Worm (Caenorhabditis elegans) whole organism, young adult: ENCODE results near the gene rps-24.

Experiments used
- B0336.3 ChIP-seq: fragments of 200-800 bp; sonication (Bioruptor generic); IDR thresholded peaks from 2 replicates; pipeline ENCODE4 v1.3.6; 2022; ENCODE audit warnings: missing genetic modification characterization, missing compliant biosample characterization
- F33H1.4 ChIP-seq: fragments of 200-800 bp; sonication (Bioruptor generic); IDR thresholded peaks from 2 replicates; pipeline ENCODE4 v1.3.6; 2022; ENCODE audit warnings: missing genetic modification reagents, missing genetic modification characterization, missing compliant biosample characterization
- F37B4.10 ChIP-seq: fragments of 200-800 bp; sonication (Bioruptor generic); IDR thresholded peaks from 2 replicates; pipeline ENCODE4 v1.3.6; 2022; ENCODE audit warnings: missing genetic modification characterization, missing compliant biosample characterization
- F39B2.1 ChIP-seq: fragments of 200-800 bp; sonication (Bioruptor generic); IDR thresholded peaks from 2 replicates; pipeline ENCODE4 v1.3.6; 2022; ENCODE audit warnings: missing genetic modification reagents, missing genetic modification characterization, missing compliant biosample characterization
- F57A8.1 ChIP-seq: fragments of 200-800 bp; sonication (Bioruptor generic); optimal IDR thresholded peaks from 2 replicates; lab custom pipeline; 2018; ENCODE audit warnings: mild to moderate bottlenecking, missing genetic modification characterization, moderate library complexity, missing compliant biosample characterization
- K12H6.12 ChIP-seq: fragments of 200-800 bp; sonication (Bioruptor generic); optimal IDR thresholded peaks from 2 replicates; lab custom pipeline; 2018; ENCODE audit warnings: mild to moderate bottlenecking, missing genetic modification characterization, missing compliant biosample characterization
- T26A5.8 ChIP-seq: sonication (generic microtip); optimal IDR thresholded peaks from 2 replicates; lab custom pipeline; 2016; ENCODE audit warnings: missing genetic modification characterization, missing compliant biosample characterization
- Y95B8A.8 ChIP-seq: fragments of 200-800 bp; sonication (Bioruptor generic); IDR thresholded peaks from 2 replicates; pipeline ENCODE4 v1.3.6; 2022; ENCODE audit warnings: missing genetic modification reagents, missing genetic modification characterization, missing compliant biosample characterization
- ZK185.1 ChIP-seq: sonication (generic microtip); optimal IDR thresholded peaks from 2 replicates; lab custom pipeline; 2016; ENCODE audit warnings: mild to moderate bottlenecking, missing genetic modification characterization, missing compliant biosample characterization; ENCODE audit not compliant: poor library complexity, severe bottlenecking
- akir-1 ChIP-seq: fragments of 200-800 bp; sonication (Bioruptor generic); optimal IDR thresholded peaks from 2 replicates; lab custom pipeline; 2018; ENCODE audit warnings: mild to moderate bottlenecking, missing genetic modification characterization, moderate library complexity, missing compliant biosample characterization
- aptf-2 ChIP-seq: fragments of 200-800 bp; sonication (Bioruptor generic); conservative IDR thresholded peaks from 2 replicates; pipeline ENCODE4 v1.3.6; 2022; ENCODE audit warnings: missing genetic modification reagents, missing genetic modification characterization, missing compliant biosample characterization
- attf-3 ChIP-seq: fragments of 200-800 bp; sonication (Bioruptor generic); conservative IDR thresholded peaks from 2 replicates; pipeline ENCODE4 v1.3.6; 2022; ENCODE audit warnings: missing genetic modification reagents, missing genetic modification characterization, missing compliant biosample characterization
- bed-1 ChIP-seq: fragments of 200-800 bp; sonication (Bioruptor generic); IDR thresholded peaks from 2 replicates; pipeline ENCODE4 v1.3.6; 2022; ENCODE audit warnings: missing genetic modification reagents, missing genetic modification characterization, missing compliant biosample characterization
- cebp-1 ChIP-seq, 2 experiments: fragments of 200-800 bp in 1 of 2; sonication (Bioruptor generic) in 1 of 2; sonication (generic microtip) in 1 of 2; IDR thresholded peaks in 1 of 2; optimal IDR thresholded peaks in 1 of 2; 2 replicates each; pipeline versions ENCODE4 v1.3.6 to Lab custom; 2017 to 2022; ENCODE audit warnings: missing compliant biosample characterization in 2 of 2, missing genetic modification characterization in 2 of 2, mild to moderate bottlenecking in 1 of 2, missing genetic modification reagents in 1 of 2, moderate library complexity in 1 of 2
- ceh-79 ChIP-seq: sonication (generic microtip); optimal IDR thresholded peaks from 2 replicates; lab custom pipeline; 2017; ENCODE audit warnings: mild to moderate bottlenecking, missing genetic modification characterization, missing compliant biosample characterization
- chd-7 ChIP-seq: sonication (generic microtip); optimal IDR thresholded peaks from 2 replicates; lab custom pipeline; 2016; ENCODE audit warnings: mild to moderate bottlenecking, missing genetic modification characterization, moderate library complexity, missing compliant biosample characterization
- dpff-1 ChIP-seq: sonication (generic microtip); optimal IDR thresholded peaks from 2 replicates; lab custom pipeline; 2017; ENCODE audit warnings: mild to moderate bottlenecking, missing genetic modification characterization, missing compliant biosample characterization
- efl-1 ChIP-seq: fragments of 150-350 bp; optimal IDR thresholded peaks from 2 replicates; lab custom pipeline; 2014; ENCODE audit warnings: missing biosample characterization, missing genetic modification reagents, missing genetic modification characterization
- egrh-3 ChIP-seq: fragments of 200-800 bp; sonication (Bioruptor generic); IDR thresholded peaks from 2 replicates; pipeline ENCODE4 v1.3.6; 2022; ENCODE audit warnings: missing genetic modification reagents, missing genetic modification characterization, missing compliant biosample characterization
- him-1 ChIP-seq: sonication (generic microtip); optimal IDR thresholded peaks from 2 replicates; lab custom pipeline; 2016; ENCODE audit warnings: missing genotype, missing genetic modification reagents, missing genetic modification characterization, missing compliant biosample characterization
- hlh-12 ChIP-seq: sonication (generic microtip); optimal IDR thresholded peaks from 2 replicates; lab custom pipeline; 2016; ENCODE audit warnings: missing genetic modification characterization, missing compliant biosample characterization
- hlh-26 ChIP-seq: fragments of 200-800 bp; sonication (Bioruptor generic); conservative IDR thresholded peaks from 2 replicates; pipeline ENCODE4 v1.3.6; 2022; ENCODE audit warnings: missing genetic modification reagents, missing genetic modification characterization, missing compliant biosample characterization
- hmg-1.2 ChIP-seq: fragments of 200-800 bp; sonication (Bioruptor generic); IDR thresholded peaks from 2 replicates; pipeline ENCODE4 v1.3.6; 2022; ENCODE audit warnings: missing genetic modification reagents, missing genetic modification characterization, missing compliant biosample characterization
- hmg-20 ChIP-seq: fragments of 200-800 bp; sonication (Bioruptor generic); IDR thresholded peaks from 2 replicates; pipeline ENCODE4 v1.3.6; 2022; ENCODE audit warnings: missing genetic modification reagents, missing genetic modification characterization, missing compliant biosample characterization
- hrde-1 ChIP-seq: sonication (generic microtip); optimal IDR thresholded peaks from 2 replicates; lab custom pipeline; 2016; ENCODE audit warnings: missing genetic modification characterization, mild to moderate bottlenecking, missing compliant biosample characterization, moderate library complexity, missing genotype, missing genetic modification reagents, borderline replicate concordance
- let-607 ChIP-seq, 2 experiments: fragments of 200-800 bp in 1 of 2; sonication (Bioruptor generic) in 1 of 2; sonication (generic microtip) in 1 of 2; optimal IDR thresholded peaks; 2 replicates each; lab custom pipeline; 2016 to 2018; ENCODE audit warnings: mild to moderate bottlenecking in 2 of 2, missing compliant biosample characterization in 2 of 2, missing genetic modification characterization in 2 of 2, moderate library complexity in 2 of 2, missing genotype in 1 of 2
- lin-26 ChIP-seq: fragments of 200-800 bp; sonication (Bioruptor generic); IDR thresholded peaks from 2 replicates; pipeline ENCODE4 v1.3.6; 2022; ENCODE audit warnings: missing genetic modification reagents, missing genetic modification characterization, missing compliant biosample characterization
- lin-40 ChIP-seq: sonication (generic microtip); optimal IDR thresholded peaks from 2 replicates; lab custom pipeline; 2016; ENCODE audit warnings: missing genetic modification characterization, mild to moderate bottlenecking, missing compliant biosample characterization, missing genotype, missing genetic modification reagents
- lir-1 ChIP-seq: fragments of 200-800 bp; sonication (Bioruptor generic); conservative IDR thresholded peaks from 2 replicates; pipeline ENCODE4 v1.3.6; 2022; ENCODE audit warnings: missing genetic modification reagents, missing genetic modification characterization, missing compliant biosample characterization
- lsl-1 ChIP-seq: fragments of 200-800 bp; sonication (Bioruptor generic); optimal IDR thresholded peaks from 2 replicates; lab custom pipeline; 2018; ENCODE audit warnings: mild to moderate bottlenecking, missing genetic modification characterization, moderate library complexity, missing compliant biosample characterization
- lsy-27 ChIP-seq: sonication (generic microtip); optimal IDR thresholded peaks from 2 replicates; lab custom pipeline; 2017; ENCODE audit warnings: missing genetic modification characterization, mild to moderate bottlenecking, missing compliant biosample characterization, antibody characterized with exemption, missing genotype, borderline replicate concordance; ENCODE audit not compliant: insufficient read depth
- madf-10 ChIP-seq: sonication (generic microtip); optimal IDR thresholded peaks from 2 replicates; lab custom pipeline; 2016; ENCODE audit warnings: mild to moderate bottlenecking, missing genetic modification characterization, missing compliant biosample characterization
- madf-3 ChIP-seq: fragments of 200-800 bp; sonication (Bioruptor generic); IDR thresholded peaks from 2 replicates; pipeline ENCODE4 v1.3.6; 2022; ENCODE audit warnings: missing genetic modification reagents, missing genetic modification characterization, missing compliant biosample characterization
- madf-6 ChIP-seq: fragments of 200-800 bp; sonication (Bioruptor generic); IDR thresholded peaks from 2 replicates; pipeline ENCODE4 v1.3.6; 2022; ENCODE audit warnings: missing genetic modification reagents, missing genetic modification characterization, missing compliant biosample characterization
- mcd-1 ChIP-seq: fragments of 200-800 bp; sonication (Bioruptor generic); IDR thresholded peaks from 2 replicates; pipeline ENCODE4 v1.3.6; 2022; ENCODE audit warnings: missing genetic modification reagents, missing genetic modification characterization, missing compliant biosample characterization
- mes-4 ChIP-seq: sonication (generic microtip); optimal IDR thresholded peaks from 2 replicates; lab custom pipeline; 2016; ENCODE audit warnings: missing genotype, missing genetic modification characterization, missing compliant biosample characterization
- nfya-1 ChIP-seq: sonication (generic microtip); optimal IDR thresholded peaks from 2 replicates; lab custom pipeline; 2017; ENCODE audit warnings: antibody characterized with exemption, missing compliant biosample characterization, missing genetic modification characterization, borderline replicate concordance; ENCODE audit not compliant: insufficient read depth
- pbrm-1 ChIP-seq: fragments of 200-800 bp; sonication (Bioruptor generic); IDR thresholded peaks from 2 replicates; pipeline ENCODE4 v1.3.6; 2022; ENCODE audit warnings: missing genetic modification reagents, missing genetic modification characterization, missing compliant biosample characterization
- pha-4 ChIP-seq: fragments of 150-350 bp; sonication (generic microtip); optimal IDR thresholded peaks from 2 replicates; lab custom pipeline; 2014; ENCODE audit warnings: missing biosample characterization, missing genetic modification reagents, missing genetic modification characterization
- repo-1 ChIP-seq: sonication (generic microtip); optimal IDR thresholded peaks from 2 replicates; lab custom pipeline; 2017; ENCODE audit warnings: mild to moderate bottlenecking, missing genetic modification characterization, missing compliant biosample characterization
- snpc-1.3 ChIP-seq: sonication (generic microtip); optimal IDR thresholded peaks from 2 replicates; lab custom pipeline; 2017; ENCODE audit warnings: missing genetic modification characterization, mild to moderate bottlenecking, missing compliant biosample characterization, antibody characterized with exemption, moderate library complexity, missing genotype, missing genetic modification reagents; ENCODE audit not compliant: insufficient read depth
- tbp1 ChIP-seq: fragments of 200-800 bp; sonication (Bioruptor generic); optimal IDR thresholded peaks from 2 replicates; lab custom pipeline; 2018; ENCODE audit warnings: mild to moderate bottlenecking, missing genetic modification characterization, missing compliant biosample characterization
- zfh-2 ChIP-seq: fragments of 200-800 bp; sonication (Bioruptor generic); conservative IDR thresholded peaks from 2 replicates; pipeline ENCODE4 v1.3.6; 2022; ENCODE audit warnings: missing genetic modification reagents, missing genetic modification characterization, missing compliant biosample characterization
- zim-3 ChIP-seq: sonication (generic microtip); optimal IDR thresholded peaks from 2 replicates; lab custom pipeline; 2017; ENCODE audit warnings: mild to moderate bottlenecking, missing genetic modification characterization, moderate library complexity, missing compliant biosample characterization
- ztf-3 ChIP-seq: fragments of 200-800 bp; sonication (Bioruptor generic); optimal IDR thresholded peaks from 2 replicates; lab custom pipeline; 2018; ENCODE audit warnings: mild to moderate bottlenecking, missing genetic modification characterization, missing compliant biosample characterization
- ztf-6 ChIP-seq: fragments of 200-800 bp; sonication (Bioruptor generic); IDR thresholded peaks from 2 replicates; pipeline ENCODE4 v1.3.6; 2022; ENCODE audit warnings: missing genetic modification reagents, missing genetic modification characterization, missing compliant biosample characterization

The rps-24 gene

DNA sequence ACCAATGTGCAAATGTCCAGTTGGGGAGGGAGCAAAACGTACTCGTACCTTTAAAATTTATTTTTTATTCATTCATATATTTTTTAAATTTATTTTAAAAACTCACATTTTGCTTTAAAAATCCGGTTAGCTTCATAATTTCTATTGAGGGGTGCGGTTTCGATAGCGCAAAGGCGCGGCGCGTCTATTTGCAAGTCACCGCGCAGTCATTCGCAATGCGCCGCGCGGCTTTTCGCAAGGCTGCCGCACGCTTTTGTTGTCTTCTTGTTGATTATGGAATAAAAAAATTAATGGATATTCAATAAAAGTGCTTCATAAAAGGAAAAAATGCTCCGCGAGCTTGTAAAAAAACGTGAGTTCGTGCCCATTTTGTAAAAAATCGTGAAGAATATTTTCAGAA is 4.6 kb downstream of the rps-24 start, which contains the start of the genes ears-2 and uncp-18 (continued):
- TF ChIP-seq cebp-1 (GFP tag; IDR thresholded peaks at IDR 0.05; lab: Robert Waterston, UW) (peak; percentile 73), cebp-1 (tag; optimal IDR thresholded peaks at IDR 0.05; lab: Kevin White, UChicago) (peak; percentile 90), hlh-12 (tag; lab: Kevin White, UChicago) (no peak), snpc-1.3 (tag; lab: Kevin White, UChicago) (peak; percentile 82), F37B4.10 (GFP tag; lab: Robert Waterston, UW) (no peak), repo-1 (tag; lab: Kevin White, UChicago) (peak; percentile 39), K12H6.12 (tag; lab: Kevin White, UChicago) (peak; percentile 81), lsy-27 (tag; lab: Kevin White, UChicago) (no peak), pbrm-1 (peak; percentile 87), zim-3 (peak; percentile 79), tbp1 (GFP tag; lab: Kevin White, UChicago) (peak; percentile 74), Y95B8A.8 (GFP tag; lab: Robert Waterston, UW) (peak; percentile 88), ztf-3 (no peak), bed-1 (no peak), B0336.3 (GFP tag; lab: Robert Waterston, UW) (peak; percentile 93), madf-3 (GFP tag; lab: Robert Waterston, UW) (peak; percentile 79; the same call in 1 of the 2 replicates), akir-1 (GFP tag; lab: Kevin White, UChicago) (peak; percentile 68), lin-26 (GFP tag; lab: Robert Waterston, UW) (peak; percentile 67; the same call in 1 of the 2 replicates), madf-6 (peak; percentile 65), T26A5.8 (tag; lab: Kevin White, UChicago) (no peak), mcd-1 (peak; percentile 89), zfh-2 (peak; percentile 93), F57A8.1 (peak; percentile 32), lin-40 (peak; percentile 89), ztf-6 (GFP tag; lab: Robert Waterston, UW) (0 out of 2 replicates have a peak, but pooled peaks have one; percentile 54), nfya-1 (tag; lab: Kevin White, UChicago) (no peak), aptf-2 (GFP tag; lab: Robert Waterston, UW) (peak; percentile 71; the same call in 1 of the 2 replicates), hlh-26 (GFP tag; lab: Robert Waterston, UW) (no peak), dpff-1 (tag; lab: Kevin White, UChicago) (no peak), ceh-79 (tag; lab: Kevin White, UChicago) (peak; percentile 31), hmg-1.2 (GFP tag; lab: Robert Waterston, UW) (peak; percentile 73), efl-1 (GFP tag; lab: Kevin White, UChicago) (peak; percentile 34), egrh-3 (peak; percentile 86), lir-1 (peak; percentile 75), hrde-1 (tag; lab: Kevin White, UChicago) (peak; percentile 34), hmg-20 (GFP tag; lab: Robert Waterston, UW) (peak; percentile 49; the same call in 1 of the 2 replicates), attf-3 (GFP tag; lab: Robert Waterston, UW) (peak; percentile 77), ZK185.1 (tag; lab: Kevin White, UChicago) (peak; percentile 80), lsl-1 (GFP tag; lab: Kevin White, UChicago) (peak; percentile 73), madf-10 (peak; percentile 89), mes-4 (tag; lab: Kevin White, UChicago) (no peak), F39B2.1 (no peak), him-1 (peak; percentile 78), chd-7 (tag; lab: Kevin White, UChicago) (peak; percentile 66), pha-4 (tag; lab: Kevin White, UChicago) (no peak), let-607 (tag; optimal IDR thresholded peaks at IDR 0.05; lab: Kevin White, UChicago) (peak in 1 of 2 experiments; percentile 77), F33H1.4 (GFP tag; lab: Robert Waterston, UW) (peak; percentile 74)
